Fruit fly (Drosophila melanogaster): ENCODE results near the gene sfl.

The sfl gene

DNA sequence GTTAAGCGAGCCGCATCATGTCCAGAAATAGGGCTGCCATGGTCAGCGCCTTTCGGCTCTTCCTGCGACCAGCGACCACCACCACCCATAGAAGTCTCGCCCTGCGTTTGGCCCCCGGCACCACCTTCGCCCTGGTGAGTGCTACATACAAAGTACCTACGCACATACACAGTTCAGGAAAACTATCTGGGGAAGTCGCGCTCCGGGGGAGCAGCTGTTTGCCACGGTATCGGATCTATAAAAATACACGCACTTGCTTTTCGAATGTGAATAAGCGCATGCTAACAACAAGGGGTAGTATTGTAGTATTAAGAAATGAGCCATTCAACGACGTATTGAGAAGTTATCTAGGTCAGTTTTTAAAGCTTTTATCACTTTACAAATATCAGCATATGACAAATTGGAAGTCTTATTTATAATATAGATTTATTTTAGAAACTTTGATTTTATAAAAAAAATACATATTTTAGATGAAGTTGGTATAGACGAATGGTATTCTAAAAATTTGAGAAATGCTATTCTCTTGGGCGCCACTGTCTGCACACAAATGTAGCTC is 56.4 kb downstream of the sfl start (continued):
- no peak for TF ChIP-seq ash1 (GFP tag; optimal IDR thresholded peaks at IDR 0.05)
- peak; percentile 64 for TF ChIP-seq bcd (GFP tag; optimal IDR thresholded peaks at IDR 0.05)
- TF ChIP-seq CG2199 (GFP tag; IDR thresholded peaks at IDR 0.05), result 0 out of 3 replicates have a peak, but pooled peaks have one; percentile 48
- no peak for TF ChIP-seq CG4617 (GFP tag; optimal IDR thresholded peaks at IDR 0.05; ENCODE audit: borderline replicate concordance)
- TF ChIP-seq CG30431 (GFP tag; optimal IDR thresholded peaks at IDR 0.05), result peak; percentile 9
- no peak for TF ChIP-seq B-H1 (GFP tag; IDR thresholded peaks at IDR 0.05)
- no peak for TF ChIP-seq slp2 (GFP tag; optimal IDR thresholded peaks at IDR 0.05)
- TF ChIP-seq fd96Cb (tag; optimal IDR thresholded peaks at IDR 0.05), result peak; percentile 58
- TF ChIP-seq slou (GFP tag; optimal IDR thresholded peaks at IDR 0.05), result no peak
- TF ChIP-seq CG18619 (GFP tag; optimal IDR thresholded peaks at IDR 0.05), result peak; percentile 49
- no peak for TF ChIP-seq CG9609 (GFP tag; optimal IDR thresholded peaks at IDR 0.05)
- no peak for TF ChIP-seq ftz-f1 (GFP tag; optimal IDR thresholded peaks at IDR 0.05)
- TF ChIP-seq sna (GFP tag; IDR thresholded peaks at IDR 0.05; ENCODE audit: partially characterized antibody), result no peak
- TF ChIP-seq TFAM (GFP tag; optimal IDR thresholded peaks at IDR 0.05), result no peak
- TF ChIP-seq CG13624 (GFP tag; optimal IDR thresholded peaks at IDR 0.05), result no peak
- 0 out of 2 replicates have a peak, but pooled peaks have one; percentile 35 for TF ChIP-seq CG43689 (GFP tag; IDR thresholded peaks at IDR 0.05)
- no peak for TF ChIP-seq CG42726 (GFP tag; IDR thresholded peaks at IDR 0.05; ENCODE audit: partially characterized antibody)
- no peak for TF ChIP-seq Atf6 (GFP tag; IDR thresholded peaks at IDR 0.05)
- no peak for TF ChIP-seq CG14014 (GFP tag; IDR thresholded peaks at IDR 0.05)
- peak; percentile 72 for TF ChIP-seq lab (GFP tag; optimal IDR thresholded peaks at IDR 0.05)
- no peak for TF ChIP-seq CG4707 (GFP tag; optimal IDR thresholded peaks at IDR 0.05)
- TF ChIP-seq CG1647 (GFP tag; optimal IDR thresholded peaks at IDR 0.05), result no peak
- no peak for TF ChIP-seq cato (GFP tag; optimal IDR thresholded peaks at IDR 0.05; ENCODE audit: borderline replicate concordance)
- no peak for TF ChIP-seq CG7786 (GFP tag; optimal IDR thresholded peaks at IDR 0.05)
- no peak for TF ChIP-seq CG14441 (GFP tag; IDR thresholded peaks at IDR 0.05)
- TF ChIP-seq nau (GFP tag; optimal IDR thresholded peaks at IDR 0.05), result no peak
- TF ChIP-seq CG3281 (GFP tag; optimal IDR thresholded peaks at IDR 0.05), result peak; percentile 65
- TF ChIP-seq ham (GFP tag; IDR thresholded peaks at IDR 0.05), result no peak
- TF ChIP-seq mld (GFP tag; IDR thresholded peaks at IDR 0.05; ENCODE audit: partially characterized antibody), result no peak
- no peak for TF ChIP-seq Mad (GFP tag; optimal IDR thresholded peaks at IDR 0.05)
- TF ChIP-seq CG31365 (tag; optimal IDR thresholded peaks at IDR 0.05), result no peak
- TF ChIP-seq ken (GFP tag; IDR thresholded peaks at IDR 0.05), result peak; percentile 35; the same call in 1 of the 3 replicates
- TF ChIP-seq scrt (GFP tag; optimal IDR thresholded peaks at IDR 0.05), result no peak
- no peak for TF ChIP-seq CG15011 (GFP tag; optimal IDR thresholded peaks at IDR 0.05)
- no peak for TF ChIP-seq CG13287 (GFP tag; IDR thresholded peaks at IDR 0.05; ENCODE audit: partially characterized antibody)
- TF ChIP-seq CG4360 (GFP tag; IDR thresholded peaks at IDR 0.05), result no peak
- no peak for TF ChIP-seq dm (GFP tag; optimal IDR thresholded peaks at IDR 0.05)
- no peak for TF ChIP-seq dimm (GFP tag; IDR thresholded peaks at IDR 0.05)
- peak; percentile 61 for TF ChIP-seq CG6689 (GFP tag; IDR thresholded peaks at IDR 0.05)
- peak; percentile 48 for TF ChIP-seq CG10543 (GFP tag; optimal IDR thresholded peaks at IDR 0.05)
- no peak for TF ChIP-seq C15 (GFP tag; IDR thresholded peaks at IDR 0.05)
- TF ChIP-seq stwl (tag; optimal IDR thresholded peaks at IDR 0.05), result no peak
- peak; percentile 28 for TF ChIP-seq ewg (GFP tag; optimal IDR thresholded peaks at IDR 0.05)
- no peak for TF ChIP-seq gsb (GFP tag; IDR thresholded peaks at IDR 0.05)
- no peak for TF ChIP-seq tx (GFP tag; optimal IDR thresholded peaks at IDR 0.05)
- no peak for TF ChIP-seq pros (GFP tag; optimal IDR thresholded peaks at IDR 0.05)
- no peak for TF ChIP-seq hb (GFP tag; IDR thresholded peaks at IDR 0.05; ENCODE audit: partially characterized antibody)
- no peak for TF ChIP-seq her (GFP tag; optimal IDR thresholded peaks at IDR 0.05)
- no peak for TF ChIP-seq gt (GFP tag; IDR thresholded peaks at IDR 0.05)
- peak; percentile 6 for TF ChIP-seq Jarid2 (GFP tag; optimal IDR thresholded peaks at IDR 0.05)
- peak; percentile 4 for TF ChIP-seq CG3065 (GFP tag; optimal IDR thresholded peaks at IDR 0.05)
